Worm (Caenorhabditis elegans) whole organism, early embryonic: Measurements from ENCODE around the gene afmd-1.

ENCODE experiments used
- B0310.2 ChIP-seq: sonication (generic microtip); optimal IDR thresholded peaks from 2 replicates; lab custom pipeline; 2016; ENCODE audit warnings: mild to moderate bottlenecking, missing genetic modification characterization, missing compliant biosample characterization
- F13C5.2 ChIP-seq: sonication (generic microtip); optimal IDR thresholded peaks from 2 replicates; lab custom pipeline; 2017; ENCODE audit warnings: mild to moderate bottlenecking, missing genetic modification characterization, inconsistent platforms, missing compliant biosample characterization
- ama-1 ChIP-seq: fragments of 150-350 bp; optimal IDR thresholded peaks from 2 replicates; lab custom pipeline; 2014
- ceh-13 ChIP-seq: fragments of 200-800 bp; sonication (Bioruptor generic); optimal IDR thresholded peaks from 2 replicates; lab custom pipeline; 2018; ENCODE audit warnings: mild to moderate bottlenecking, missing genetic modification characterization, missing compliant biosample characterization
- ceh-36 ChIP-seq: sonication (generic microtip); optimal IDR thresholded peaks from 2 replicates; lab custom pipeline; 2016; ENCODE audit warnings: missing genetic modification characterization, inconsistent platforms, missing compliant biosample characterization
- hmg-4 ChIP-seq: fragments of 200-800 bp; sonication (Bioruptor generic); optimal IDR thresholded peaks from 2 replicates; lab custom pipeline; 2018; ENCODE audit warnings: mild to moderate bottlenecking, missing genetic modification characterization, missing compliant biosample characterization
- scrt-1 ChIP-seq: fragments of 200-800 bp; sonication (Bioruptor generic); IDR thresholded peaks from 2 replicates; pipeline ENCODE4 v1.3.6; 2022; ENCODE audit warnings: missing genetic modification characterization, missing compliant biosample characterization
- sea-1 ChIP-seq: fragments of 200-800 bp; sonication (Bioruptor generic); conservative IDR thresholded peaks from 2 replicates; pipeline ENCODE4 v1.3.6; 2022; ENCODE audit warnings: missing genetic modification characterization, missing compliant biosample characterization
- tbx-11 ChIP-seq: fragments of 200-800 bp; sonication (Bioruptor generic); IDR thresholded peaks from 2 replicates; pipeline ENCODE4 v1.3.6; 2022; ENCODE audit warnings: missing genetic modification characterization, missing compliant biosample characterization
- tbx-37 ChIP-seq: fragments of 200-800 bp; sonication (Bioruptor generic); conservative IDR thresholded peaks from 2 replicates; pipeline ENCODE4 v1.3.6; 2022; ENCODE audit warnings: missing genetic modification reagents, missing genetic modification characterization, missing compliant biosample characterization
- tra-4 ChIP-seq: sonication (generic microtip); optimal IDR thresholded peaks from 2 replicates; lab custom pipeline; 2017; ENCODE audit warnings: missing genetic modification characterization, missing compliant biosample characterization

DNA sequence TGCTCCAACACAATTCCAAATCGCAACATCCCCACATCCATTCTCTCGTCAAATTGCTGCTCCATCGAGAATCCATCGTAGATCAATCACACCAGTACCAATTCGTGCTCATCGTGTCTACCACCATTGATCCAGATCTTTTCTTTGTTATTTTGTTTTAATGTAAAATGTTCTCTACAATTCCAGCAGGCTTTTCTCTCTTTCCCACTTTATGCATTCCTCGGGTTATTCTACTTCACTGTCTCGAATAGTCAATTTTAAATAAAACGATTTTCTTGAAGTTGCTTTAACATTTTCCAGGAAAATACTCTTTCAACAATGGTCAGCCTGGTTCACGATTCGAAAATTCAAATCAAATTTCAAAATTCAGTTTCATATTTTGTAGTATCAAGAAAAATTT, 38.9 kb downstream of the afmd-1 start, which contains the start of gene C06E4.1:
- no peak for TF ChIP-seq hmg-4 (GFP tag; lab: Kevin White, UChicago)
- no peak for TF ChIP-seq ama-1 (lab: Kevin White, UChicago)
- TF ChIP-seq tbx-11 (GFP tag; lab: Robert Waterston, UW) = no peak
- TF ChIP-seq ceh-13 (GFP tag; lab: Kevin White, UChicago) = no peak
- no peak for TF ChIP-seq F13C5.2 (tag; lab: Kevin White, UChicago)
- no peak for TF ChIP-seq scrt-1
- TF ChIP-seq B0310.2 (tag; lab: Kevin White, UChicago) = no peak
- no peak for TF ChIP-seq tbx-37
- TF ChIP-seq ceh-36 (tag; lab: Kevin White, UChicago) = no peak
- no peak for TF ChIP-seq tra-4 (tag; lab: Kevin White, UChicago)
- TF ChIP-seq sea-1 (GFP tag; lab: Robert Waterston, UW) = no peak
